Fruit fly (Drosophila melanogaster): Measurements from ENCODE around the gene Spg7.

The Spg7 gene

dm6 chrX:2704134-2704773, 6.2 kb upstream of the Spg7 start, which contains the start of gene eIF2Bbeta (continued):
- no peak for TF ChIP-seq CG9727 (GFP tag; optimal IDR thresholded peaks at IDR 0.05)
- TF ChIP-seq disco-r (GFP tag; optimal IDR thresholded peaks at IDR 0.05) = no peak
- TF ChIP-seq CG17328 (GFP tag; IDR thresholded peaks at IDR 0.05) = no peak
- TF ChIP-seq Mad (GFP tag; optimal IDR thresholded peaks at IDR 0.05) = no peak
- no peak for TF ChIP-seq CkIIα-i1 (GFP tag; IDR thresholded peaks at IDR 0.05)
- TF ChIP-seq cad (GFP tag; optimal IDR thresholded peaks at IDR 0.05) = no peak
- TF ChIP-seq sens (GFP tag) = no peak
- no peak for TF ChIP-seq Chrac-16 (GFP tag; optimal IDR thresholded peaks at IDR 0.05)
- TF ChIP-seq Bteb2 (GFP tag; optimal IDR thresholded peaks at IDR 0.05) = no peak
- no peak for TF ChIP-seq ranshi (GFP tag; IDR thresholded peaks at IDR 0.05)
- no peak for TF ChIP-seq Rx (GFP tag; IDR thresholded peaks at IDR 0.05)
- no peak for TF ChIP-seq E2f2 (GFP tag; IDR thresholded peaks at IDR 0.05)
- TF ChIP-seq gfzf (GFP tag; optimal IDR thresholded peaks at IDR 0.05) = peak; percentile 31
- TF ChIP-seq nom (GFP tag; optimal IDR thresholded peaks at IDR 0.05) = no peak
- peak; percentile 39 for TF ChIP-seq Sry-δ (GFP tag; optimal IDR thresholded peaks at IDR 0.05)
- no peak for TF ChIP-seq Bgb (GFP tag; IDR thresholded peaks at IDR 0.05; ENCODE audit: partially characterized antibody)
- TF ChIP-seq BtbVII (GFP tag; optimal IDR thresholded peaks at IDR 0.05) = no peak
- TF ChIP-seq lab (GFP tag; optimal IDR thresholded peaks at IDR 0.05) = no peak
- no peak for TF ChIP-seq CG11723 (GFP tag; optimal IDR thresholded peaks at IDR 0.05)
- no peak for TF ChIP-seq prd (optimal IDR thresholded peaks at IDR 0.05)
- TF ChIP-seq prd (GFP tag; IDR thresholded peaks at IDR 0.05) = 0 out of 3 replicates have a peak, but pooled peaks have one; percentile 30
- no peak for TF ChIP-seq Poxn (GFP tag; IDR thresholded peaks at IDR 0.05)
- no peak for TF ChIP-seq ERR (GFP tag; optimal IDR thresholded peaks at IDR 0.05)
- TF ChIP-seq gcm (GFP tag; optimal IDR thresholded peaks at IDR 0.05) = no peak
- TF ChIP-seq maf-S (GFP tag; optimal IDR thresholded peaks at IDR 0.05) = no peak
- no peak for TF ChIP-seq fu2 (GFP tag; optimal IDR thresholded peaks at IDR 0.05)
- TF ChIP-seq CG14965 (GFP tag; optimal IDR thresholded peaks at IDR 0.05; ENCODE audit: borderline replicate concordance) = no peak
- no peak for TF ChIP-seq sc (optimal IDR thresholded peaks at IDR 0.05)
- TF ChIP-seq sc (GFP tag; optimal IDR thresholded peaks at IDR 0.05) = no peak
- TF ChIP-seq her (GFP tag; optimal IDR thresholded peaks at IDR 0.05) = no peak
- peak; percentile 64 for TF ChIP-seq Ets65A (GFP tag)
- no peak for TF ChIP-seq sima (GFP tag; optimal IDR thresholded peaks at IDR 0.05)
- 0 out of 2 replicates have a peak, but pooled peaks have one; percentile 3 for TF ChIP-seq slbo (GFP tag; IDR thresholded peaks at IDR 0.05)
- TF ChIP-seq seq (GFP tag; IDR thresholded peaks at IDR 0.05) = no peak
- no peak for TF ChIP-seq grn (GFP tag; optimal IDR thresholded peaks at IDR 0.05)
- TF ChIP-seq CG8290 (GFP tag; optimal IDR thresholded peaks at IDR 0.05) = no peak
- peak in 1 of 2 experiments; percentile 15 for TF ChIP-seq CG8290 (tag; optimal IDR thresholded peaks at IDR 0.05)
- TF ChIP-seq bowl (GFP tag; IDR thresholded peaks at IDR 0.05) = no peak
- TF ChIP-seq CG17568 (GFP tag; optimal IDR thresholded peaks at IDR 0.05) = no peak
- 0 out of 3 replicates have a peak, but pooled peaks have one; percentile 20 for TF ChIP-seq Doc3 (GFP tag; IDR thresholded peaks at IDR 0.05; ENCODE audit: partially characterized antibody)
- no peak for TF ChIP-seq hkb (optimal IDR thresholded peaks at IDR 0.05)
- TF ChIP-seq hkb (GFP tag; IDR thresholded peaks at IDR 0.05) = no peak
- TF ChIP-seq sug (tag; optimal IDR thresholded peaks at IDR 0.05) = no peak
- TF ChIP-seq CG16815 (GFP tag; optimal IDR thresholded peaks at IDR 0.05) = no peak
- peak; percentile 17; the same call in 1 of the 2 replicates for TF ChIP-seq sna (GFP tag; IDR thresholded peaks at IDR 0.05; ENCODE audit: partially characterized antibody)
- no peak for TF ChIP-seq Taf1 (GFP tag; IDR thresholded peaks at IDR 0.05)
- 0 out of 2 replicates have a peak, but pooled peaks have one; percentile 16 for TF ChIP-seq Rfx (GFP tag; IDR thresholded peaks at IDR 0.05)
- no peak for TF ChIP-seq CG2202 (tag; optimal IDR thresholded peaks at IDR 0.05)
- no peak for TF ChIP-seq CG5245 (GFP tag; optimal IDR thresholded peaks at IDR 0.05)
- no peak for TF ChIP-seq slou (GFP tag; optimal IDR thresholded peaks at IDR 0.05)
- no peak for TF ChIP-seq pb (GFP tag; optimal IDR thresholded peaks at IDR 0.05)
- no peak for TF ChIP-seq Side (GFP tag; optimal IDR thresholded peaks at IDR 0.05)
- TF ChIP-seq dm (GFP tag; optimal IDR thresholded peaks at IDR 0.05) = no peak

Measured in whole organism, embryonic.